Worm (Caenorhabditis elegans) whole organism, young adult: ENCODE data around the gene eak-7.

ENCODE experiments used
- B0035.1 ChIP-seq: sonication (generic microtip); optimal IDR thresholded peaks from 2 replicates; lab custom pipeline; 2016; ENCODE audit warnings: missing genetic modification characterization, mild to moderate bottlenecking, missing compliant biosample characterization, missing genotype, missing genetic modification reagents
- B0261.1 ChIP-seq: sonication (generic microtip); optimal IDR thresholded peaks from 2 replicates; lab custom pipeline; 2016; ENCODE audit warnings: mild to moderate bottlenecking, missing genetic modification characterization, moderate library complexity, missing compliant biosample characterization
- C06A6.2 ChIP-seq: fragments of 200-800 bp; sonication (Bioruptor generic); conservative IDR thresholded peaks from 2 replicates; pipeline ENCODE4 v1.3.6; 2022; ENCODE audit warnings: missing genetic modification characterization, missing compliant biosample characterization
- C17E4.6 ChIP-seq: fragments of 200-800 bp; sonication (Bioruptor generic); IDR thresholded peaks from 2 replicates; pipeline ENCODE4 v1.3.6; 2022; ENCODE audit warnings: missing genetic modification reagents, missing genetic modification characterization, missing compliant biosample characterization
- F10E7.11 ChIP-seq: sonication (generic microtip); optimal IDR thresholded peaks from 2 replicates; lab custom pipeline; 2017; ENCODE audit warnings: mild to moderate bottlenecking, missing genetic modification characterization, moderate library complexity, missing compliant biosample characterization
- F33H1.4 ChIP-seq: fragments of 200-800 bp; sonication (Bioruptor generic); IDR thresholded peaks from 2 replicates; pipeline ENCODE4 v1.3.6; 2022; ENCODE audit warnings: missing genetic modification reagents, missing genetic modification characterization, missing compliant biosample characterization
- F37B4.10 ChIP-seq: fragments of 200-800 bp; sonication (Bioruptor generic); IDR thresholded peaks from 2 replicates; pipeline ENCODE4 v1.3.6; 2022; ENCODE audit warnings: missing genetic modification characterization, missing compliant biosample characterization
- F39B2.1 ChIP-seq: fragments of 200-800 bp; sonication (Bioruptor generic); IDR thresholded peaks from 2 replicates; pipeline ENCODE4 v1.3.6; 2022; ENCODE audit warnings: missing genetic modification reagents, missing genetic modification characterization, missing compliant biosample characterization
- Y53G8AR.9 ChIP-seq: fragments of 200-800 bp; sonication (Bioruptor generic); conservative IDR thresholded peaks from 2 replicates; pipeline ENCODE4 v1.3.6; 2022; ENCODE audit warnings: missing genetic modification reagents, missing genetic modification characterization, missing compliant biosample characterization
- akir-1 ChIP-seq: fragments of 200-800 bp; sonication (Bioruptor generic); optimal IDR thresholded peaks from 2 replicates; lab custom pipeline; 2018; ENCODE audit warnings: mild to moderate bottlenecking, missing genetic modification characterization, moderate library complexity, missing compliant biosample characterization
- cebp-2 ChIP-seq: fragments of 200-800 bp; sonication (Bioruptor generic); IDR thresholded peaks from 2 replicates; pipeline ENCODE4 v1.3.6; 2022; ENCODE audit warnings: missing genetic modification characterization, missing compliant biosample characterization
- dox-1 ChIP-seq: fragments of 200-800 bp; sonication (Bioruptor generic); IDR thresholded peaks from 2 replicates; pipeline ENCODE4 v1.3.6; 2022; ENCODE audit warnings: missing genetic modification reagents, missing genetic modification characterization, missing compliant biosample characterization
- efl-1 ChIP-seq: fragments of 150-350 bp; optimal IDR thresholded peaks from 2 replicates; lab custom pipeline; 2014; ENCODE audit warnings: missing biosample characterization, missing genetic modification reagents, missing genetic modification characterization
- egrh-3 ChIP-seq: fragments of 200-800 bp; sonication (Bioruptor generic); IDR thresholded peaks from 2 replicates; pipeline ENCODE4 v1.3.6; 2022; ENCODE audit warnings: missing genetic modification reagents, missing genetic modification characterization, missing compliant biosample characterization
- fkh-3 ChIP-seq: sonication (generic microtip); optimal IDR thresholded peaks from 2 replicates; lab custom pipeline; 2016; ENCODE audit warnings: mild to moderate bottlenecking, missing genetic modification characterization, missing compliant biosample characterization
- hmg-1.2 ChIP-seq: fragments of 200-800 bp; sonication (Bioruptor generic); IDR thresholded peaks from 2 replicates; pipeline ENCODE4 v1.3.6; 2022; ENCODE audit warnings: missing genetic modification reagents, missing genetic modification characterization, missing compliant biosample characterization
- lag-1 ChIP-seq: fragments of 200-800 bp; sonication (Bioruptor generic); IDR thresholded peaks from 2 replicates; pipeline ENCODE4 v1.3.6; 2022; ENCODE audit warnings: missing genetic modification reagents, missing genetic modification characterization, missing compliant biosample characterization
- let-607 ChIP-seq, 2 experiments: fragments of 200-800 bp in 1 of 2; sonication (Bioruptor generic) in 1 of 2; sonication (generic microtip) in 1 of 2; optimal IDR thresholded peaks; 2 replicates each; lab custom pipeline; 2016 to 2018; ENCODE audit warnings: mild to moderate bottlenecking in 2 of 2, missing compliant biosample characterization in 2 of 2, missing genetic modification characterization in 2 of 2, moderate library complexity in 2 of 2, missing genotype in 1 of 2
- lin-26 ChIP-seq: fragments of 200-800 bp; sonication (Bioruptor generic); IDR thresholded peaks from 2 replicates; pipeline ENCODE4 v1.3.6; 2022; ENCODE audit warnings: missing genetic modification reagents, missing genetic modification characterization, missing compliant biosample characterization
- madf-10 ChIP-seq: sonication (generic microtip); optimal IDR thresholded peaks from 2 replicates; lab custom pipeline; 2016; ENCODE audit warnings: mild to moderate bottlenecking, missing genetic modification characterization, missing compliant biosample characterization
- madf-6 ChIP-seq: fragments of 200-800 bp; sonication (Bioruptor generic); IDR thresholded peaks from 2 replicates; pipeline ENCODE4 v1.3.6; 2022; ENCODE audit warnings: missing genetic modification reagents, missing genetic modification characterization, missing compliant biosample characterization
- mes-4 ChIP-seq: sonication (generic microtip); optimal IDR thresholded peaks from 2 replicates; lab custom pipeline; 2016; ENCODE audit warnings: missing genotype, missing genetic modification characterization, missing compliant biosample characterization
- nfya-2 ChIP-seq: fragments of 200-800 bp; sonication (Bioruptor generic); IDR thresholded peaks from 2 replicates; pipeline ENCODE4 v1.3.6; 2022; ENCODE audit warnings: missing genetic modification reagents, missing genetic modification characterization, missing compliant biosample characterization
- nhr-120 ChIP-seq: fragments of 200-800 bp; sonication (Bioruptor generic); IDR thresholded peaks from 2 replicates; pipeline ENCODE4 v1.3.6; 2022; ENCODE audit warnings: missing genetic modification characterization, missing compliant biosample characterization
- nhr-90 ChIP-seq: sonication (generic microtip); optimal IDR thresholded peaks from 2 replicates; lab custom pipeline; 2016; ENCODE audit warnings: missing genotype, mild to moderate bottlenecking, missing genetic modification characterization, missing compliant biosample characterization
- rcor-1 ChIP-seq: fragments of 200-800 bp; sonication (Bioruptor generic); IDR thresholded peaks from 2 replicates; pipeline ENCODE4 v1.3.6; 2022; ENCODE audit warnings: missing genetic modification reagents, missing genetic modification characterization, missing compliant biosample characterization
- repo-1 ChIP-seq: sonication (generic microtip); optimal IDR thresholded peaks from 2 replicates; lab custom pipeline; 2017; ENCODE audit warnings: mild to moderate bottlenecking, missing genetic modification characterization, missing compliant biosample characterization
- snpc-1.1 ChIP-seq: sonication (generic microtip); optimal IDR thresholded peaks from 2 replicates; lab custom pipeline; 2017; ENCODE audit warnings: missing genetic modification characterization, mild to moderate bottlenecking, missing compliant biosample characterization, antibody characterized with exemption, moderate library complexity, missing genotype, missing genetic modification reagents; ENCODE audit not compliant: insufficient read depth
- snpc-1.3 ChIP-seq: sonication (generic microtip); optimal IDR thresholded peaks from 2 replicates; lab custom pipeline; 2017; ENCODE audit warnings: missing genetic modification characterization, mild to moderate bottlenecking, missing compliant biosample characterization, antibody characterized with exemption, moderate library complexity, missing genotype, missing genetic modification reagents; ENCODE audit not compliant: insufficient read depth
- snpc-3.4 ChIP-seq: sonication (generic microtip); optimal IDR thresholded peaks from 2 replicates; lab custom pipeline; 2017; ENCODE audit warnings: missing genetic modification characterization, mild to moderate bottlenecking, missing compliant biosample characterization, antibody characterized with exemption, moderate library complexity, missing genotype, missing genetic modification reagents
- somi-1 ChIP-seq: fragments of 200-800 bp; sonication (Bioruptor generic); optimal IDR thresholded peaks from 2 replicates; lab custom pipeline; 2018; ENCODE audit warnings: mild to moderate bottlenecking, missing genetic modification characterization, missing compliant biosample characterization
- unc-62 ChIP-seq: fragments of 150-350 bp; optimal IDR thresholded peaks from 2 replicates; lab custom pipeline; 2014; ENCODE audit warnings: missing biosample characterization, missing genetic modification reagents, missing genetic modification characterization
- zfh-2 ChIP-seq: fragments of 200-800 bp; sonication (Bioruptor generic); conservative IDR thresholded peaks from 2 replicates; pipeline ENCODE4 v1.3.6; 2022; ENCODE audit warnings: missing genetic modification reagents, missing genetic modification characterization, missing compliant biosample characterization
- ztf-25 ChIP-seq: fragments of 200-800 bp; sonication (Bioruptor generic); IDR thresholded peaks from 2 replicates; pipeline ENCODE4 v1.3.6; 2022; ENCODE audit warnings: missing genetic modification reagents, missing genetic modification characterization, missing compliant biosample characterization
- ztf-28 ChIP-seq: fragments of 200-800 bp; sonication (Bioruptor generic); IDR thresholded peaks from 2 replicates; pipeline ENCODE4 v1.3.6; 2022; ENCODE audit warnings: missing genetic modification reagents, missing genetic modification characterization, missing compliant biosample characterization

eak-7 gene

ce11 chrIV:12547824-12548223 lies 18.0 kb downstream of the eak-7 start, which contains the start of gene ipmk-1:
Gene ipmk-1 (plus strand): TSS chrIV:12548124.
- no peak for TF ChIP-seq C06A6.2 (GFP tag; lab: Robert Waterston, UW)
- TF ChIP-seq dox-1 (GFP tag; lab: Robert Waterston, UW), result no peak
- no peak for TF ChIP-seq F39B2.1
- no peak for TF ChIP-seq madf-6 (GFP tag; lab: Robert Waterston, UW)
- TF ChIP-seq Y53G8AR.9, result no peak
- TF ChIP-seq snpc-1.1, result no peak
- no peak for TF ChIP-seq let-607 (tag; optimal IDR thresholded peaks at IDR 0.05; lab: Kevin White, UChicago)

DNA sequence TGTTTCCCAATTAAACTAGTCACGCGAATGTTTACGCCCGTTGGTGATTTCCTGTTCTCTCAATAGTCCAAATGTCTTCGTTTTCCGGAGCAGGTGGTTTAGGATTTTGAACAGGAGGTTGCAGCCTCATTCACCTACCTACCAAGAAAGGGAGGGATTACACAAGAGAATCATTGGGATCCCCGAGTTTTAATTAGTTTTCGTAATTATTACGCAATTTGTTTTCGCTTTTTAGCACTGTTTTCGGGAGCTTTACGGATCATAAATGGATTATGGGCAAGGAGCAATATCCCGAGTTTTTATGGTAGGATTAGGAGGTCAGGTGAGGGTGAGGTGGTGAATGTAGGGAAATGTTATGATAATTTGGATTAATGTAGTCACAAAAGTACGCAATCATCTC lies 19.9 kb downstream of the eak-7 start:
- TF ChIP-seq nhr-90 (tag; lab: Kevin White, UChicago), result no peak

ce11 chrIV:12545393-12545792 lies 20.4 kb downstream of the eak-7 start:
- peak; percentile 64; the same call in 1 of the 2 replicates for TF ChIP-seq hmg-1.2 (GFP tag; lab: Robert Waterston, UW)
- TF ChIP-seq madf-10, result no peak

DNA sequence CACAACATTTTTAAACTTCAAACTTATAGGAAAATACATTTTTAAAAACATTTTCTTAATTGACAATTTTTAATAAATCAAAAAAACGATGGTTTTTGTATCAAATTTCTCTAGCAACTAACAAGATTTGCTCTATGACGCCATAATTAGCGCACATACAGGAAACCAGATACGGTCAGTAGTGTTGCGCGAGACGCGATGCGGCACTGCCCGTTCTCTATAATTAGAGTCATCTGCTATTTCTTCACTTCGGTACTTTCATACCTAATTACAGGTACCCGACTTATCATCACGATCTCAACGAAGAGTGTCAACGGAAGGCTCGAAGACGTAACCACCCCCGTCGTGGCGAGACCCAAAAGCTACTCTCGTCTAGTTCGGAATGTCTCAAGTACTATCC lies 21.2 kb downstream of the eak-7 start:
- TF ChIP-seq F10E7.11 (tag; lab: Kevin White, UChicago) (no peak), lag-1 (GFP tag; lab: Robert Waterston, UW) (no peak), lin-26 (GFP tag; lab: Robert Waterston, UW) (no peak), rcor-1 (GFP tag; lab: Robert Waterston, UW) (no peak), nfya-2 (GFP tag; lab: Robert Waterston, UW) (no peak), cebp-2 (GFP tag; lab: Robert Waterston, UW) (no peak), snpc-3.4 (tag; lab: Kevin White, UChicago) (no peak), mes-4 (no peak), fkh-3 (no peak), B0035.1 (tag; lab: Kevin White, UChicago) (no peak), ztf-25 (GFP tag; lab: Robert Waterston, UW) (no peak), snpc-1.3 (no peak), F33H1.4 (GFP tag; lab: Robert Waterston, UW) (no peak), somi-1 (GFP tag; lab: Kevin White, UChicago) (no peak), egrh-3 (GFP tag; lab: Robert Waterston, UW) (no peak), C17E4.6 (GFP tag; lab: Robert Waterston, UW) (no peak), zfh-2 (GFP tag; lab: Robert Waterston, UW) (no peak), repo-1 (tag; lab: Kevin White, UChicago) (no peak), F37B4.10 (GFP tag; lab: Robert Waterston, UW) (no peak), B0261.1 (no peak)
- TF ChIP-seq, all 124 proteins: peak for 0

DNA sequence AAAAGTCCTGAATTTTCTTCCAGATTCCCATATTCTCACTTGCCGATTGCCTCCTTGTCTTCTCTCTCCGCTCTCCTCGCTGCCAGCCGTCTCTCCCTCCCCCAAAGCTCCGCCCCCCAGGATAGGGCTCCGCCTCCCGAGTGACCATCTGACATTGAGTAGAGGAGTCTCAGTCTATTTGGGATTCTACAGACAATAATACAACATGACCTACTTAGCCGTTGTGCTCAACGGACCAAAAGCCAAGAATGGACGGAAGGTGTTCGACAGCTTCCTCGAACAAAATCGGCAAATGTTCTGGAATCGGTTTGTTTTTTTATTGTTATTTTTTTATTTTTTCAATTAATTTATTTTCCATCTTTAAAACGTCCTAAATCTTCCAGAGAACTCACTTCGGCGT lies 23.8 kb downstream of the eak-7 start, which contains the start of gene ham-1:
Gene ham-1, plus strand, starts transcription at position 173 of the 400 bp plus-strand sequence.
- TF ChIP-seq nhr-120 (no peak), egrh-3 (GFP tag; lab: Robert Waterston, UW) (peak; percentile 23; the same call in 1 of the 2 replicates)

DNA sequence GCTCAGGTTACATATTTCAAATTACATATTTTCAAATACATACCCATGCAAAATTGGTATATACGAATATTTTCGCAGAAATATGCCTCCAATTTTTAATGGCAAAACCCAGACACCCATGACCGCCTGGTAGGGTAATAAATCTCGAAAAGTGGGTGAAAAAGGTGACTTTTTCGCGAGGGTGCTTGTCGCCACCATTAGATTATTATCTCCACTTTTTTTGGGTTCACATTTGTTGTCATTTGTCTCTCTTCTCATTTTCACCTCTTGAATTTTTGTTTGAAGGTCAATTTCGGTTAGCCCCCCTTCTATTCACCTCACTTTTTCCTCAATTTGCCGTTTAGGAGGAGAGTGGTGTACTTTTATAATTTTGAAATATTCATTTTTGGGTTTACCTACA lies 25.5 kb downstream of the eak-7 start:
- TF ChIP-seq akir-1, result no peak
- TF ChIP-seq unc-62 (GFP tag; lab: Kevin White, UChicago), result no peak
- no peak for TF ChIP-seq nfya-2 (GFP tag; lab: Robert Waterston, UW)
- no peak for TF ChIP-seq F37B4.10 (GFP tag; lab: Robert Waterston, UW)
- TF ChIP-seq efl-1 (GFP tag; lab: Kevin White, UChicago), result no peak
- TF ChIP-seq ztf-28 (GFP tag; lab: Robert Waterston, UW), result no peak
